Worm (Caenorhabditis elegans): ENCODE data around the gene gta-1.

ce11 chrIV:10221187-10221586 is 40.7 kb downstream of the gta-1 start, which contains the start of gene tram-1:
- no peak for TF ChIP-seq W03F9.2 (tag; optimal IDR thresholded peaks at IDR 0.05)
- no peak for TF ChIP-seq dao-5 (tag; optimal IDR thresholded peaks at IDR 0.05)
